Worm (Caenorhabditis elegans) whole organism, L3 larva: ENCODE data around the gene snn-1.
A peak's percentile ranks its signal among the peaks of the same experiment; 100 is the strongest.

Experiments used
- ZK546.5 ChIP-seq: sonication (generic microtip); optimal IDR thresholded peaks from 2 replicates; lab custom pipeline; 2017; ENCODE audit warnings: missing biosample characterization, missing genetic modification characterization
- ceh-16 ChIP-seq: sonication (generic microtip); optimal IDR thresholded peaks from 2 replicates; lab custom pipeline; 2017; ENCODE audit warnings: missing biosample characterization, missing genetic modification characterization
- ceh-28 ChIP-seq: fragments of 150-350 bp; optimal IDR thresholded peaks from 2 replicates; lab custom pipeline; 2014; ENCODE audit warnings: missing biosample characterization, missing genetic modification reagents, missing genetic modification characterization
- ceh-82 ChIP-seq: fragments of 150-350 bp; optimal IDR thresholded peaks from 2 replicates; lab custom pipeline; 2014; ENCODE audit warnings: missing biosample characterization, missing genetic modification characterization
- ceh-9 ChIP-seq: sonication (generic microtip); optimal IDR thresholded peaks from 2 replicates; lab custom pipeline; 2018; ENCODE audit warnings: missing biosample characterization, missing genetic modification characterization
- daf-12 ChIP-seq: fragments of 150-350 bp; optimal IDR thresholded peaks from 2 replicates; lab custom pipeline; 2014; ENCODE audit warnings: missing biosample characterization, missing genetic modification reagents, missing genetic modification characterization
- egl-27 ChIP-seq: sonication (generic microtip); optimal IDR thresholded peaks from 4 replicates; lab custom pipeline; 2017; ENCODE audit warnings: missing biosample characterization, missing genetic modification reagents, missing genetic modification characterization
- elt-1 ChIP-seq: fragments of 150-350 bp; optimal IDR thresholded peaks from 2 replicates; lab custom pipeline; 2014; ENCODE audit warnings: missing biosample characterization, missing genetic modification characterization
- elt-2 ChIP-seq: sonication (generic microtip); optimal IDR thresholded peaks from 2 replicates; lab custom pipeline; 2016; ENCODE audit warnings: missing genetic modification reagents, mild to moderate bottlenecking, missing genetic modification characterization, missing compliant biosample characterization
- elt-3 ChIP-seq, 3 experiments: fragments of 150-350 bp in 1 of 3; sonication (generic microtip) in 2 of 3; optimal IDR thresholded peaks; 2 replicates in 2 of 3; 4 replicates in 1 of 3; lab custom pipeline; 2014 to 2017; ENCODE audit warnings: missing biosample characterization in 3 of 3, missing genetic modification characterization in 3 of 3
- eor-1 ChIP-seq, 2 experiments: fragments of 150-350 bp; optimal IDR thresholded peaks; 2 replicates each; lab custom pipeline; 2014 to 2018; ENCODE audit warnings: missing biosample characterization in 2 of 2, missing genetic modification characterization in 2 of 2
- fkh-10 ChIP-seq: sonication (generic microtip); optimal IDR thresholded peaks from 2 replicates; lab custom pipeline; 2017; ENCODE audit warnings: missing biosample characterization, missing genetic modification reagents, missing genetic modification characterization
- hmg-11 ChIP-seq: sonication (generic microtip); optimal IDR thresholded peaks from 2 replicates; lab custom pipeline; 2016; ENCODE audit warnings: missing genetic modification characterization, missing compliant biosample characterization
- jun-1 ChIP-seq: fragments of 150-350 bp; optimal IDR thresholded peaks from 2 replicates; lab custom pipeline; 2014; ENCODE audit warnings: missing biosample characterization, missing genetic modification reagents, missing genetic modification characterization
- lin-15B ChIP-seq: fragments of 150-350 bp; optimal IDR thresholded peaks from 2 replicates; lab custom pipeline; 2014; ENCODE audit warnings: missing biosample characterization, missing genetic modification characterization
- lin-39 ChIP-seq: fragments of 150-350 bp; optimal IDR thresholded peaks from 2 replicates; lab custom pipeline; 2018; ENCODE audit warnings: missing biosample characterization, missing genetic modification reagents, missing genetic modification characterization
- lsy-12 ChIP-seq: sonication (generic microtip); optimal IDR thresholded peaks from 2 replicates; lab custom pipeline; 2016; ENCODE audit warnings: mild to moderate bottlenecking, missing genetic modification characterization, missing compliant biosample characterization
- mml-1 ChIP-seq: fragments of 150-350 bp; sonication (generic microtip); optimal IDR thresholded peaks from 3 replicates; lab custom pipeline; 2014; ENCODE audit warnings: missing biosample characterization, missing genetic modification characterization
- nfya-1 ChIP-seq: sonication (generic microtip); optimal IDR thresholded peaks from 2 replicates; lab custom pipeline; 2017; ENCODE audit warnings: missing genetic modification characterization, mild to moderate bottlenecking, missing compliant biosample characterization, antibody characterized with exemption, moderate library complexity; ENCODE audit not compliant: insufficient read depth
- nhr-12 ChIP-seq: fragments of 150-350 bp; optimal IDR thresholded peaks from 2 replicates; lab custom pipeline; 2014; ENCODE audit warnings: missing biosample characterization, missing genetic modification characterization
- nhr-237 ChIP-seq: fragments of 150-350 bp; optimal IDR thresholded peaks from 2 replicates; lab custom pipeline; 2014; ENCODE audit warnings: missing biosample characterization, missing genetic modification characterization
- nhr-25 ChIP-seq: sonication (generic microtip); optimal IDR thresholded peaks from 2 replicates; lab custom pipeline; 2017; ENCODE audit warnings: missing biosample characterization, missing genetic modification characterization
- nhr-28 ChIP-seq: fragments of 150-350 bp; optimal IDR thresholded peaks from 2 replicates; lab custom pipeline; 2014; ENCODE audit warnings: missing biosample characterization, missing genetic modification characterization
- nhr-67 ChIP-seq: fragments of 150-350 bp; optimal IDR thresholded peaks from 2 replicates; lab custom pipeline; 2014; ENCODE audit warnings: missing biosample characterization, missing genetic modification characterization
- nhr-76 ChIP-seq: fragments of 150-350 bp; sonication (generic microtip); optimal IDR thresholded peaks from 5 replicates; lab custom pipeline; 2014; ENCODE audit warnings: missing biosample characterization, missing genetic modification characterization
- nhr-77 ChIP-seq: fragments of 150-350 bp; optimal IDR thresholded peaks from 2 replicates; lab custom pipeline; 2014; ENCODE audit warnings: missing biosample characterization, missing genetic modification characterization
- pha-4 ChIP-seq: fragments of 150-350 bp; optimal IDR thresholded peaks from 2 replicates; lab custom pipeline; 2014; ENCODE audit warnings: missing biosample characterization, missing genetic modification reagents, missing genetic modification characterization
- sea-2 ChIP-seq: fragments of 150-350 bp; sonication (generic microtip); optimal IDR thresholded peaks from 4 replicates; lab custom pipeline; 2014; ENCODE audit warnings: missing biosample characterization, missing genetic modification reagents, missing genetic modification characterization
- skn-1 ChIP-seq: fragments of 150-350 bp; optimal IDR thresholded peaks from 2 replicates; lab custom pipeline; 2014; ENCODE audit warnings: missing biosample characterization, missing genetic modification characterization
- snpc-4 ChIP-seq: fragments of 150-350 bp; optimal IDR thresholded peaks from 2 replicates; lab custom pipeline; 2014; ENCODE audit warnings: missing biosample characterization, missing genetic modification characterization
- tbx-2 ChIP-seq: sonication (generic microtip); optimal IDR thresholded peaks from 2 replicates; lab custom pipeline; 2016; ENCODE audit warnings: mild to moderate bottlenecking, missing genetic modification characterization, missing compliant biosample characterization
- zag-1 ChIP-seq: fragments of 150-350 bp; optimal IDR thresholded peaks from 2 replicates; lab custom pipeline; 2014; ENCODE audit warnings: missing biosample characterization, missing genetic modification characterization
- ztf-11 ChIP-seq: fragments of 150-350 bp; optimal IDR thresholded peaks from 2 replicates; lab custom pipeline; 2014; ENCODE audit warnings: missing biosample characterization, missing genetic modification characterization

The snn-1 gene

ce11 chrIV:1821550-1821949, 6.6 kb upstream of the snn-1 start, which contains the start of gene Y38C1BA.4:
Gene Y38C1BA.4 (plus strand): TSS chrIV:1821850.
- no peak for TF ChIP-seq elt-2
- TF ChIP-seq egl-27 (tag; lab: Kevin White, UChicago): no peak
- no peak for TF ChIP-seq ztf-11 (tag; lab: Kevin White, UChicago)

DNA sequence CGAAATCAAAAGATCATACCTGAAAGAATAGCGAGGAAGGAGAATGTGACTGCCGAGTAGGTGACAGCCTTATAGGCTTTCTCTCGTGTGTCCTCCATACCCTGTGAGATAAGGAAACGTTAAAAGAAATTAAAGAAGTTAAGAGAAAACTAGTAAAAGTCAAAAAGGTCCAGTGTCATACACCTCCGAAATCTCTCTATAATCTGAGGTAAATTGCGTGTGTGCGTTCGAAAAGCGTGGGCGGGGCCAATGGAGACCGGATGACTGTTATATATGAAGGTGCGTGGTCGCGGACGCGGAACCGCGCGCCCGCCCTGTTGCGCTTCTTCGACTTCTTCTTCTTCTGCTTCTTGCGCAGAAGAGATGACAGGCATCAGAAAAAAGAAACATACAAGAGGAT, 5.2 kb upstream of the snn-1 start, which contains the start of gene col-109:
Gene col-109, minus strand, starts transcription at position 101 of the 400 bp plus-strand sequence.
- TF ChIP-seq fkh-10 (no peak), nhr-25 (tag; lab: Kevin White, UChicago) (peak; percentile 5), elt-1 (tag; lab: Kevin White, UChicago) (no peak), jun-1 (no peak)

- no peak for TF ChIP-seq tbx-2 (tag; lab: Kevin White, UChicago)
- no peak for TF ChIP-seq lsy-12 (tag; lab: Kevin White, UChicago)
- no peak for TF ChIP-seq zag-1 (tag; lab: Kevin White, UChicago)
- TF ChIP-seq ceh-28: no peak
- no peak for TF ChIP-seq daf-12 (tag; lab: Kevin White, UChicago)
- no peak for TF ChIP-seq nfya-1 (tag; lab: Kevin White, UChicago)
- TF ChIP-seq lin-15B (tag; lab: Kevin White, UChicago): no peak
- TF ChIP-seq pha-4 (tag; lab: Kevin White, UChicago): no peak
- no peak for TF ChIP-seq nhr-76 (tag; lab: Kevin White, UChicago)
- no peak for TF ChIP-seq ceh-9 (tag; lab: Kevin White, UChicago)
- TF ChIP-seq nhr-77 (tag; lab: Kevin White, UChicago): no peak
- no peak for TF ChIP-seq eor-1 (tag; optimal IDR thresholded peaks at IDR 0.05; lab: Kevin White, UChicago)
- TF ChIP-seq, all 47 proteins: peak for 0
Observed at ce11 chrIV:1818467-1819076, 3.7 kb upstream of the snn-1 start.

DNA sequence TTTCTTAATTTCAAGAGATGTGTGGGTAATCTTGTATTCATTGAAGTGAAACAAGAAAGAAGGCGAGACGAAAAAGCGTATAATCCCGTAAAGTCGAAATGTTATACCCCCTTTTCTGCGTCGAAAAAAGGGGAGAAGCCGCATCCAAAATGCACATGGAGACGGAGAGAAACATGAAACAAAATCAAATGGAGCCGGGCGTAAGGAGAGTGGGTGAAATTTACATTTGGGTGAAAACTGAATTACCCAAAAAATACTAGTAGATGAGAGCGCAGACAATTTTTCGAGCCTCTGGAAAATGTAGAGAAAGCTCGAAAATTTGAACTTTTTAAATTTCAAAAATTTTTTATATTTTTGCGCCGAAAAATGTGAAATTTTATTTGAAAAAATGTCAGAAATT, 1.3 kb upstream of the snn-1 start:
- peak; percentile 32 for TF ChIP-seq nfya-1 (tag; lab: Kevin White, UChicago)
- no peak for TF ChIP-seq nhr-67 (tag; lab: Kevin White, UChicago)

DNA sequence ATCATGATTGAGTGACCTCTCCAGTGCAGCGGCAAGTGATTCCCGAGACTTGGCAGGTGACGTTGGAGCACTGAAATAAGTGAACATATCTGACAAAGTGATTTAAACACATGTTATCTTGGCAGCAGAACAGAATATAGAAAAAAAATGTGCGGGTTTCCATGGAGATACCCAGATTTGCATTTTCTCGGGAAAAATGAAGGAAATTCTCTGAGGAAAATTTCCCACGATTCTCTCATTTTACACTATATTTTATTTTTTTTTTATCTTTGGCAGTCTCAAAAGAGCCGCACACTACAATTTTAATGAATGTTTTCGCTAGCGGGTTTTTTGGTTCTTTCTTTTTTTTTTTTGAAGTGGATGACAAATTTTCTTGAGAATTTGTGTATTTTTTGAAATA, 1.0 kb downstream of the snn-1 start:
- no peak for TF ChIP-seq ceh-16 (tag; lab: Kevin White, UChicago)
- no peak for TF ChIP-seq nhr-67 (tag; lab: Kevin White, UChicago)
- no peak for TF ChIP-seq mml-1 (tag; lab: Kevin White, UChicago)
- no peak for TF ChIP-seq elt-2
- no peak for TF ChIP-seq fkh-10
- TF ChIP-seq daf-12 (tag; lab: Kevin White, UChicago): no peak
- TF ChIP-seq nhr-237 (tag; lab: Kevin White, UChicago): no peak
- no peak for TF ChIP-seq nhr-12
- TF ChIP-seq nfya-1 (tag; lab: Kevin White, UChicago): no peak
- TF ChIP-seq skn-1: no peak

DNA sequence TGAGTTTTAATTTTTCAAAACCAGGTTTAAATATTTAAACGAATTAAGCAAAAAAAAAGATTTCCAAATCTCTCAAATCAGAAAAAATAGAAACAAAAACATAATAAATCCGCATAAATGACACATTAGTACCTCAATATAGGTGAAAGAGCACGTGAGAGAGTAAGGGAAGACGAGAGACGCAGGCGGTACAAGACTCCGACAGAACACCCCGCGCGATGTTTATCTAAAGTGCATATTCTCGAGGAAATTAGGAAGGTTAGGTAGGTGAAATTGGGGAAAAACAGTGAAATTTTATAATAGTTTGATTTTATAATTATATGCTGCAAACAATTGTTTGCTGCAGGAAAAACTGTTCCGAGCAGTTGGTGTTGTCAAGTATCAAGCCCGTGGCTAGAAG, 10.3 kb downstream of the snn-1 start:
- TF ChIP-seq hmg-11 (tag; lab: Kevin White, UChicago) (peak; percentile 83), nfya-1 (tag; lab: Kevin White, UChicago) (peak; percentile 47), lin-39 (tag; lab: Kevin White, UChicago) (peak; percentile 52), ceh-82 (tag; lab: Kevin White, UChicago) (no peak), pha-4 (tag; lab: Kevin White, UChicago) (peak; percentile 57)

DNA sequence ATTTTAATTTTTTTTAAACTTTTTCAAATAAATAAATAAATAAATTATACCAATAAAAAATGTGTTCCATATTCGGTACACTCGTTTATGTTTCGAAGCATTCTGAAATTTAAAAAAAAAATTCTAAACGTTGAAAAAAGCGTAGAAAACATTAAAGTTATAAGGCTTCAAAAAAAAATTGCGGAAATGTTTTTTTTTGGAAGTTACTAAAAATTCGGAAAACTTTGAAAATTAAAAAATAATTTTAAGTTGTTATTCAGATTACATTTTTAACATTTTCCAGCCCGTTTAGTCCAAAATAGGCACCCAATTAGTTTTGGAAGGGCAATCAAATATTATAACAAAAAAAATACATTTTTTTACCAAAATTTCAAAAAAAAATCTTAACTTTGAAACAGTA, 11.0 kb downstream of the snn-1 start, which contains the start of gene Y38C1BA.1:
Gene Y38C1BA.1, minus strand, starts transcription at position 101 of the 400 bp plus-strand sequence.
- TF ChIP-seq lsy-12 (tag; lab: Kevin White, UChicago) (no peak), nhr-12 (no peak), nhr-237 (tag; lab: Kevin White, UChicago) (no peak), elt-2 (no peak), ZK546.5 (tag; lab: Kevin White, UChicago) (no peak), ceh-28 (no peak), snpc-4 (tag; lab: Kevin White, UChicago) (no peak), elt-3 (tag; optimal IDR thresholded peaks at IDR 0.05; lab: Kevin White, UChicago) (no peak), skn-1 (no peak), hmg-11 (tag; lab: Kevin White, UChicago) (no peak), ceh-16 (tag; lab: Kevin White, UChicago) (no peak), tbx-2 (tag; lab: Kevin White, UChicago) (no peak), sea-2 (no peak), nhr-67 (tag; lab: Kevin White, UChicago) (no peak), pha-4 (tag; lab: Kevin White, UChicago) (no peak), nhr-28 (tag; lab: Kevin White, UChicago) (no peak)
